Fruit fly (Drosophila melanogaster) whole organism, wandering third instar larva: ENCODE data around the gene scu.

Experiments
- Abd-B ChIP-seq: fragments of >200 bp; optimal IDR thresholded peaks from 2 replicates; lab custom pipeline; 2017; ENCODE audit warnings: missing biosample characterization, missing genetic modification characterization
- CG32264 ChIP-seq: fragments of 200-800 bp; sonication (Bioruptor generic); optimal IDR thresholded peaks from 2 replicates; lab custom pipeline; 2016; ENCODE audit warnings: missing biosample characterization, missing genetic modification characterization
- CG9705 ChIP-seq: fragments of 200-800 bp; sonication (Bioruptor generic); optimal IDR thresholded peaks from 2 replicates; lab custom pipeline; 2018; ENCODE audit warnings: missing biosample characterization, mild to moderate bottlenecking, missing genetic modification characterization
- CrebA ChIP-seq: fragments of 200-800 bp; sonication (Bioruptor generic); optimal IDR thresholded peaks from 2 replicates; lab custom pipeline; 2016; ENCODE audit warnings: missing biosample characterization, mild to moderate bottlenecking, missing genetic modification characterization, borderline replicate concordance
- Dfd ChIP-seq: fragments of >200 bp; optimal IDR thresholded peaks from 2 replicates; lab custom pipeline; 2017; ENCODE audit warnings: missing biosample characterization, missing genetic modification characterization
- HLH106 ChIP-seq: fragments of 200-800 bp; optimal IDR thresholded peaks from 3 replicates; lab custom pipeline; 2019; ENCODE audit warnings: missing biosample characterization, mild to moderate bottlenecking, missing genetic modification characterization, moderate library complexity
- Hnf4 ChIP-seq: fragments of 200-800 bp; sonication (Bioruptor generic); optimal IDR thresholded peaks from 2 replicates; lab custom pipeline; 2016; ENCODE audit warnings: missing biosample characterization, mild to moderate bottlenecking, missing genetic modification characterization
- Hr83 ChIP-seq: fragments of 200-300 bp; sonication (Bioruptor generic); optimal IDR thresholded peaks from 2 replicates; lab custom pipeline; 2016; ENCODE audit warnings: missing biosample characterization, mild to moderate bottlenecking, missing genetic modification characterization, moderate library complexity; ENCODE audit not compliant: poor library complexity, severe bottlenecking
- Jra ChIP-seq: sonication (Bioruptor generic); optimal IDR thresholded peaks from 2 replicates; lab custom pipeline; 2016; ENCODE audit warnings: missing biosample characterization, missing genetic modification characterization
- N ChIP-seq: fragments of >200 bp; optimal IDR thresholded peaks from 2 replicates; lab custom pipeline; 2018; ENCODE audit warnings: missing biosample characterization, missing external identifiers, missing genetic modification characterization
- Rel ChIP-seq, 2 experiments: fragments of 200-800 bp; sonication (Bioruptor generic) in 1 of 2; optimal IDR thresholded peaks; 2 replicates in 1 of 2; 3 replicates in 1 of 2; lab custom pipeline; 2016 to 2019; ENCODE audit warnings: mild to moderate bottlenecking in 2 of 2, missing biosample characterization in 2 of 2, missing genetic modification characterization in 2 of 2, moderate library complexity in 1 of 2
- Sp1 ChIP-seq: fragments of 200-800 bp; sonication (Bioruptor generic); optimal IDR thresholded peaks from 3 replicates; lab custom pipeline; 2019; ENCODE audit warnings: missing biosample characterization, mild to moderate bottlenecking, missing genetic modification characterization, moderate library complexity
- Vsx2 ChIP-seq: fragments of 200-300, 225-300 bp; sonication (Bioruptor generic); optimal IDR thresholded peaks from 2 replicates; lab custom pipeline; 2018; ENCODE audit warnings: missing biosample characterization, missing genetic modification characterization; ENCODE audit not compliant: partially characterized antibody
- brk ChIP-seq: fragments of 200-800 bp; sonication (Bioruptor generic); optimal IDR thresholded peaks from 2 replicates; lab custom pipeline; 2016; ENCODE audit warnings: missing biosample characterization, mild to moderate bottlenecking, missing genetic modification characterization
- dl ChIP-seq, 2 experiments: fragments of 175-275, 200-275 bp in 1 of 2; fragments of 200-275 bp in 1 of 2; sonication (Bioruptor generic); optimal IDR thresholded peaks; lab custom pipeline; 2018; ENCODE audit warnings: mild to moderate bottlenecking in 2 of 2, missing biosample characterization in 2 of 2, missing genetic modification characterization in 2 of 2, moderate library complexity in 2 of 2; ENCODE audit not compliant: partially characterized antibody in 2 of 2, insufficient read depth in 1 of 2
- dmrt93B ChIP-seq: fragments of 200-800 bp; sonication (Bioruptor generic); optimal IDR thresholded peaks from 2 replicates; lab custom pipeline; 2018; ENCODE audit warnings: missing biosample characterization, mild to moderate bottlenecking, missing genetic modification characterization
- foxo ChIP-seq, 2 experiments: fragments of 200-800 bp; sonication (Bioruptor generic); optimal IDR thresholded peaks; 2 replicates in 1 of 2; 3 replicates in 1 of 2; lab custom pipeline; 2016 to 2017; ENCODE audit warnings: missing biosample characterization in 2 of 2, missing genetic modification characterization in 2 of 2
- fru ChIP-seq: fragments of 200-800 bp; sonication (Bioruptor generic); optimal IDR thresholded peaks from 3 replicates; lab custom pipeline; 2016; ENCODE audit warnings: missing biosample characterization, mild to moderate bottlenecking, missing genetic modification characterization
- h ChIP-seq: fragments of 200-800 bp; sonication (Bioruptor generic); optimal IDR thresholded peaks from 3 replicates; lab custom pipeline; 2016; ENCODE audit warnings: missing biosample characterization, mild to moderate bottlenecking, missing genetic modification characterization
- jim ChIP-seq: fragments of 175-275, 200-325 bp; sonication (Bioruptor generic); optimal IDR thresholded peaks from 2 replicates; lab custom pipeline; 2016; ENCODE audit warnings: missing biosample characterization, mild to moderate bottlenecking, missing genetic modification characterization
- lola ChIP-seq: fragments of >200 bp; optimal IDR thresholded peaks from 2 replicates; lab custom pipeline; 2017; ENCODE audit warnings: missing biosample characterization, missing genetic modification characterization
- psq ChIP-seq: fragments of 200-800 bp; sonication (Bioruptor generic); optimal IDR thresholded peaks from 3 replicates; lab custom pipeline; 2017; ENCODE audit warnings: missing biosample characterization, mild to moderate bottlenecking, missing genetic modification characterization, moderate library complexity
- tai ChIP-seq: sonication (Bioruptor generic); optimal IDR thresholded peaks from 2 replicates; lab custom pipeline; 2016; ENCODE audit warnings: missing biosample characterization, missing genetic modification characterization
- usp ChIP-seq: fragments of >200 bp; optimal IDR thresholded peaks from 2 replicates; lab custom pipeline; 2017; ENCODE audit warnings: missing biosample characterization, missing genetic modification characterization

scu gene

DNA sequence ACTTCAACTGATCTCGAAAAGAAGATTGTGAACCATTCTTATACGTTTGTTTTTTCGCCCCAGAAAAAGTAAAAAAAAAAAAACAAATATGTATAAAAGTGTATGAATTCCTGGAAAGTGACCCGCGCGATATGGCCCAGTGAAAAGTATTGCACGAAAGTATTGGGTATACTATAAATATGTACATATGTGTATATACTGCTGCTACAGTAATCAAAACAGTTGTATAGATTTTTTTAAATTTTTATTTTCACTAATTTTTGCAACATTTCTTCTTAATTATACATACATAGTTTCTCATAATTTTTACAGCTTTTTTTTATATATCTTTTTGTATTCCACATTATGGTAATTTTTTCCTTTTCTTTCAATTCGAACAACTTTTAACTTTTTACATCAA lies 39.1 kb downstream of the scu start, which contains the start of gene CG43133:
Gene CG43133, minus strand, starts transcription at position 11 of the 400 bp plus-strand sequence.
- TF ChIP-seq h (no peak), usp (GFP tag; lab: Kevin White, UChicago) (no peak), dl (GFP tag; optimal IDR thresholded peaks at IDR 0.05; lab: Kevin White, UChicago; ENCODE audit: insufficient read depth in 1 of 2, partially characterized antibody in 2 of 2) (no peak), lola (GFP tag; lab: Kevin White, UChicago) (no peak), Jra (GFP tag; lab: Kevin White, UChicago) (no peak), Hr83 (GFP tag; lab: Kevin White, UChicago) (no peak), dmrt93B (GFP tag; lab: Kevin White, UChicago) (no peak), psq (GFP tag; lab: Kevin White, UChicago) (no peak), brk (GFP tag; lab: Kevin White, UChicago) (no peak)

DNA sequence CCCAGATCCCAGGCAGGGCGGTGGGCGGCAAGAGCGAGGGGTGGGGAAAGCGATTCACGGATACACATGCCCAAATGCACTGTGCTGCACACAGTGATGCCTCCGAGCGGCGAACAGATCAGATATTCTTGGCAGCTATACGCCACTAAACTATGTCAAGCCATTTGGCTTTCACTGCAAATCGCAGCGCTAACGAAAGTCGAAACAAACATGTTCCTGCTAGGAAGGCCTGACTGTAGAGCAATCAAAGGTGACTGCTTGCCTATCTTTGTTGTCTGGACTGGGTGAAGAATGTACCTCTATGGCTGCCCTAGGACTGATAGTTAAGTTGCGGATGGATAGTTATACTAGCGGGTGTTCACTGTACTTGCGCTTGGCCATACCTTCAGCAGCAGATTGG lies 45.0 kb downstream of the scu start:
- TF ChIP-seq h (peak; percentile 0), jim (GFP tag; lab: Kevin White, UChicago) (no peak), foxo (GFP tag; optimal IDR thresholded peaks at IDR 0.05; lab: Kevin White, UChicago) (peak in 1 of 2 experiments; percentile 26)

DNA sequence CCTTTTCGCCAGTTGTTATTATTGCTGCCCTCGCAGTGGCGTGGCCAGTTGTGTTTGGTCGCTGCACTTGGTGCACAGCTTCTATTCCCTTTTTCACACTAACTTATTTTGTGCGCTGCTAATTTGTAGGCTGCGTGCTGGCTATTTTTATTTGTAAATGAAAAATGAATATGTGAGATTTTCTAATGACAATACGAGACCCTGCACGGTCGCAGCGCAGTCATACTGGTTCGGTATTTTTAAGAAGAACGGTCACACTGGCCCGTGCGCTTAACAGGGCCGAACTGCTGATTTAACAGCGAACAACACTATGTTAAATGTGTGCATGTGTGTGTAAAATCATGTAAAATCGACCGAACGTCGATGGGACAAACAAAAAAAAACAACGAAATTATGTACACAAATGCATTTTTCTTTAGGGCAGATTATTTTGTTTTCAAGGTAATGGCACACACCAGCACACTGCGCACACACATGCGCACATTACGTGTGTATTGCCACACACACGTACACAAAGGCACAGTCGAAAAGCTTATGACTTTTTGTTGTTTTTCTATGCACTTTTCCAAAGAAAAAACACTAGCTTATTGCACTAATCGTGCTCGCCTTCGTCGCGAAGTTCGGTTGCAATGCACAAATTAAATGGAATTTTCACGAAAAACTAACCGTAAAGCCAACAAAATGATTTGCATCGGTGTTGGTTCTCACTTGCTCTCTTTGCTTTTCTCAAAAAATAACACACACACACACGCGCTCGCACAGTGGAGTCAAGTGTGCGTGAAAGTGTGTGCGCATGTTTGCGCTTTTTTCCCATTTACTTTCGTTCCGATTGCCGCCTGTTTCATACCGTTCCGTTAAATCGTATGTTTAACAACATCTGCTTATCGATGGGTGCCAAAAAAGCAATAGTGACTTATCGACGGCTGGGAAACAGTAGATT lies 46.1 kb downstream of the scu start, which contains the start of gene ari-1:
Gene ari-1, minus strand, starts transcription at position 875 of the 940 bp plus-strand sequence.
- TF ChIP-seq CrebA = no peak
- TF ChIP-seq fru = peak; percentile 1
- TF ChIP-seq Sp1 (GFP tag; lab: Kevin White, UChicago) = no peak
- TF ChIP-seq foxo (GFP tag; optimal IDR thresholded peaks at IDR 0.05; lab: Kevin White, UChicago) = peak in 1 of 2 experiments; percentile 2
- TF ChIP-seq lola (GFP tag; lab: Kevin White, UChicago) = peak; percentile 38
- peak; percentile 21 for TF ChIP-seq Abd-B
- TF ChIP-seq N (GFP tag; lab: Kevin White, UChicago) = peak; percentile 85
- peak; percentile 41 for TF ChIP-seq psq (GFP tag; lab: Kevin White, UChicago)
- no peak for TF ChIP-seq brk (GFP tag; lab: Kevin White, UChicago)

DNA sequence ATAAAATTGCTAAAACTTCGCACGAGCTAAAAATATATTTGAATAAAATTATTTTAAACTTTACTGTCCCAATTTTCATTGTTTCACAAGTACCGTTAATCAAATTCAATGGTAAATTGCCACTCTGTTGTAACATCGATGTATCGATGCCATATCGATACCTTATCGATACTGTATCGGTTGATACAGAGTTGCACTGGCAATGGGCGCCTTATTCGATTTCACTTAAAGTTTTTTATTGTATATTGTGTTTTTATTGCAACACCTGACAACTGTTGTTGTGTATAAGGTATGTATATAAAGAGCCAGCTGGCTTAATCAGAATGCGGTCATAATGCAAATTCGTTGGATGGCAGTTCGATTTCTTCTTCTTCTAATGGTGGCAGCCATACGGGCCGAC lies 47.2 kb downstream of the scu start, which contains the start of gene CG43229:
Gene CG43229, plus strand, starts transcription at position 246 of the 400 bp plus-strand sequence.
- TF ChIP-seq Dfd (GFP tag; lab: Kevin White, UChicago) = no peak
- no peak for TF ChIP-seq Vsx2 (GFP tag; lab: Kevin White, UChicago)
- TF ChIP-seq tai = no peak
- no peak for TF ChIP-seq CrebA
- TF ChIP-seq Rel (GFP tag; optimal IDR thresholded peaks at IDR 0.05; lab: Kevin White, UChicago) = no peak
- no peak for TF ChIP-seq Rel (tag; optimal IDR thresholded peaks at IDR 0.05; lab: Kevin White, UChicago)
- TF ChIP-seq jim (GFP tag; lab: Kevin White, UChicago) = no peak
- TF ChIP-seq dmrt93B (GFP tag; lab: Kevin White, UChicago) = no peak
- no peak for TF ChIP-seq HLH106 (tag; lab: Kevin White, UChicago)
- TF ChIP-seq Hnf4 = no peak
- TF ChIP-seq CG32264 (GFP tag; lab: Kevin White, UChicago) = no peak
- TF ChIP-seq h = no peak
- TF ChIP-seq CG9705 = no peak
- TF ChIP-seq fru = no peak
- TF ChIP-seq Abd-B = no peak
- TF ChIP-seq foxo (GFP tag; optimal IDR thresholded peaks at IDR 0.05; lab: Kevin White, UChicago) = no peak

DNA sequence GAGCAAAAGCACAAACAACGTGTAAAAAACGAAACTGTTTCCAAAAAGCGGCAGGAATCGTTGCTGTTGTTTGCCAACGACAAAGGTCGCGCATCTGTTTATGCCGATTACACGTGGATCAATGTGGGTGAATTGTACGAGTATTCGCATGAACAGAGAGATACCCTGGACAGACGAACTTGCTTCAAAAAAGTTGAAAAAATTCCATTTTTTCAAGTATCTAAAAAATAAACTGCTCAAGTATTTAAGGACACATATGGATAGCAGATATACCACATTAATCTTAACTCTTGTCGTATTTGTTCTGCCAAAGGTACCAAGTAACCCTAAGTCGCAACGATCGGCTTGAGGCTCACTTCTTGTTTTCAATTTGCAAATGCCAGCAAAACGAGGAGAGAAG lies 48.9 kb downstream of the scu start:
- TF ChIP-seq h = no peak
- no peak for TF ChIP-seq Dfd (GFP tag; lab: Kevin White, UChicago)
- no peak for TF ChIP-seq Sp1 (GFP tag; lab: Kevin White, UChicago)
- no peak for TF ChIP-seq fru
- no peak for TF ChIP-seq jim (GFP tag; lab: Kevin White, UChicago)
- TF ChIP-seq Vsx2 (GFP tag; lab: Kevin White, UChicago) = no peak
- TF ChIP-seq brk (GFP tag; lab: Kevin White, UChicago) = no peak
